ENCODE assay signal across 1 fruit fly cellular context in the genomic region with DNA sequence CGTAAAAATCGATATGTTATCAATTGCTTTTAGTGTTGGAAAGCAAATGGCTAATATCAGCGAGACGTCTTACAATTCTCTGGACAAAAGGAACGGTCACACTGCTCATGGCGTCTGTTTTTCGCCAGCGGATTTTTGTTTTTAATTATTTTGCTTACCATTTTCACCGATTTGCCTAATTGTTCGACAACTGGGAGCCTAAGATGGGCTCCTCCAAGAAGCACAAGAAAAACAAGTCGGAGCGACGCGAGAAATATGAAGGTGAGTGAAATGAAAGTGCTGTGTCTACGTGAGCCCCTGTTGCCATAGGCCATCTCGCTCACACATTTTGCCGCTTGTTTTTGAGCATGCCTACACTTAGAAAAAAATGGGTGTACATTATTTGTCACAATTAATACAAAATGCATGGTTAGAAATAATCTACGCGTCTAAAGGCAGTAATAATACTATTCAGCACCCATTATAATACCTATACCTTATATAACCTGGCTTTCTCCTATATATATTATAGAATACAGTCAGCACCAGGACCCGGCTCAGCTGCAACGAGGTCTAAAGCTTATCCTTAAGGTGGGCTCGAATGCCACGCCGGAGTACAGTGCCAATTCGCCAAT.
TF ChIP-seq lines count a peak whose summit lies in the region.

TSS of gene Brd7-9 (plus strand) at position 78 of the 614 bp plus-strand sequence.

TF ChIP-seq in whole organism, embryonic, 481 proteins besides CTCF, POLR2A, EP300 and RAD21 (continued from another document and continues in another):
- TF ChIP-seq sob (GFP tag; IDR thresholded peaks at IDR 0.05; lab: Robert Waterston, UW): peak; percentile 79
- TF ChIP-seq Hmx (GFP tag; optimal IDR thresholded peaks at IDR 0.05; lab: Kevin White, UChicago): peak; percentile 11
- TF ChIP-seq dm (GFP tag; optimal IDR thresholded peaks at IDR 0.05; lab: Kevin White, UChicago): peak; percentile 56
- TF ChIP-seq CG7556 (GFP tag; optimal IDR thresholded peaks at IDR 0.05; lab: Kevin White, UChicago): peak; percentile 78
- peak; percentile 56 for TF ChIP-seq Vsx1 (GFP tag; optimal IDR thresholded peaks at IDR 0.05; lab: Kevin White, UChicago)
- no peak for TF ChIP-seq CG7271 (tag; optimal IDR thresholded peaks at IDR 0.05; lab: Kevin White, UChicago)
- TF ChIP-seq toy (GFP tag; IDR thresholded peaks at IDR 0.05; lab: Robert Waterston, UW): peak; percentile 70
- peak; percentile 71 for TF ChIP-seq seq (GFP tag; IDR thresholded peaks at IDR 0.05; lab: Robert Waterston, UW)
- TF ChIP-seq Lim3 (GFP tag; IDR thresholded peaks at IDR 0.05; lab: Robert Waterston, UW): no peak
- peak; percentile 60 for TF ChIP-seq CG4730 (GFP tag; IDR thresholded peaks at IDR 0.05; lab: Robert Waterston, UW)
- TF ChIP-seq CG7357 (GFP tag; IDR thresholded peaks at IDR 0.05; lab: Robert Waterston, UW): peak; percentile 49; the same call in 1 of the 3 replicates
- peak; percentile 73 for TF ChIP-seq CG10979 (tag; optimal IDR thresholded peaks at IDR 0.05; lab: Kevin White, UChicago)
- no peak for TF ChIP-seq CG14965 (GFP tag; optimal IDR thresholded peaks at IDR 0.05; lab: Kevin White, UChicago; ENCODE audit: borderline replicate concordance)
- TF ChIP-seq kay (GFP tag; optimal IDR thresholded peaks at IDR 0.05; lab: Kevin White, UChicago): peak; percentile 44
- TF ChIP-seq Dip2 (GFP tag; IDR thresholded peaks at IDR 0.05; lab: Robert Waterston, UW): no peak
- TF ChIP-seq Ets65A (GFP tag; lab: Kevin White, UChicago): peak; percentile 89
- TF ChIP-seq hth (optimal IDR thresholded peaks at IDR 0.05; lab: Kevin White, UChicago): no peak
- no peak for TF ChIP-seq zen2 (GFP tag; IDR thresholded peaks at IDR 0.05; lab: Robert Waterston, UW; ENCODE audit: partially characterized antibody)
- peak; percentile 30; the same call in 1 of the 2 replicates for TF ChIP-seq ato (GFP tag; IDR thresholded peaks at IDR 0.05; lab: Robert Waterston, UW; ENCODE audit: partially characterized antibody)
- peak; percentile 71 for TF ChIP-seq CG10654 (GFP tag; optimal IDR thresholded peaks at IDR 0.05; lab: Kevin White, UChicago)
- TF ChIP-seq slou (GFP tag; optimal IDR thresholded peaks at IDR 0.05; lab: Kevin White, UChicago): peak; percentile 63
- no peak for TF ChIP-seq jigr1 (GFP tag; IDR thresholded peaks at IDR 0.05; lab: Robert Waterston, UW)
- TF ChIP-seq CG34422 (GFP tag; IDR thresholded peaks at IDR 0.05; lab: Robert Waterston, UW): peak; percentile 95
- peak; percentile 86 for TF ChIP-seq H2.0 (GFP tag; IDR thresholded peaks at IDR 0.05; lab: Robert Waterston, UW)
- peak; percentile 79 for TF ChIP-seq CG1603 (tag; optimal IDR thresholded peaks at IDR 0.05; lab: Kevin White, UChicago)
- TF ChIP-seq lov (optimal IDR thresholded peaks at IDR 0.05; lab: Kevin White, UChicago): no peak
- peak; percentile 74; the same call in 2 of the 3 replicates for TF ChIP-seq lov (GFP tag; IDR thresholded peaks at IDR 0.05; lab: Robert Waterston, UW)
- no peak for TF ChIP-seq Doc3 (GFP tag; IDR thresholded peaks at IDR 0.05; lab: Robert Waterston, UW; ENCODE audit: partially characterized antibody)
- no peak for TF ChIP-seq kni (GFP tag; optimal IDR thresholded peaks at IDR 0.05; lab: Kevin White, UChicago)
- TF ChIP-seq CG18262 (tag; optimal IDR thresholded peaks at IDR 0.05; lab: Kevin White, UChicago): peak; percentile 73
- TF ChIP-seq Lpt (GFP tag; optimal IDR thresholded peaks at IDR 0.05; lab: Kevin White, UChicago): no peak
- TF ChIP-seq tio (GFP tag; optimal IDR thresholded peaks at IDR 0.05; lab: Kevin White, UChicago): peak; percentile 56
- TF ChIP-seq pros (GFP tag; optimal IDR thresholded peaks at IDR 0.05; lab: Kevin White, UChicago): no peak
- peak; percentile 37; the same call in 1 of the 2 replicates for TF ChIP-seq Nf-YA (GFP tag; IDR thresholded peaks at IDR 0.05; lab: Robert Waterston, UW)
- peak; percentile 79; the same call in 2 of the 3 replicates for TF ChIP-seq Dbx (GFP tag; IDR thresholded peaks at IDR 0.05; lab: Robert Waterston, UW)
- TF ChIP-seq E2f2 (GFP tag; IDR thresholded peaks at IDR 0.05; lab: Robert Waterston, UW): peak; percentile 76
- TF ChIP-seq CG8290 (GFP tag; optimal IDR thresholded peaks at IDR 0.05; lab: Kevin White, UChicago): peak; percentile 48
- TF ChIP-seq CG8290 (tag; optimal IDR thresholded peaks at IDR 0.05; lab: Kevin White, UChicago): peak in 1 of 2 experiments; percentile 87
- TF ChIP-seq CG11093 (GFP tag; IDR thresholded peaks at IDR 0.05; lab: Robert Waterston, UW): peak; percentile 59; the same call in 1 of the 3 replicates
- peak; percentile 72; the same call in 1 of the 3 replicates for TF ChIP-seq CG3726 (GFP tag; IDR thresholded peaks at IDR 0.05; lab: Robert Waterston, UW)
- TF ChIP-seq pita (GFP tag; optimal IDR thresholded peaks at IDR 0.05; lab: Kevin White, UChicago): no peak
- TF ChIP-seq CG7786 (GFP tag; optimal IDR thresholded peaks at IDR 0.05; lab: Kevin White, UChicago): peak; percentile 28
- no peak for TF ChIP-seq pfk (GFP tag; optimal IDR thresholded peaks at IDR 0.05; lab: Kevin White, UChicago)
- TF ChIP-seq E2f1 (GFP tag; IDR thresholded peaks at IDR 0.05; lab: Robert Waterston, UW): peak; percentile 78
- peak; percentile 50 for TF ChIP-seq Scr (GFP tag; IDR thresholded peaks at IDR 0.05; lab: Robert Waterston, UW; ENCODE audit: partially characterized antibody)
- TF ChIP-seq ind (GFP tag; optimal IDR thresholded peaks at IDR 0.05; lab: Kevin White, UChicago): peak; percentile 73
- peak; percentile 74 for TF ChIP-seq HmgZ (tag; optimal IDR thresholded peaks at IDR 0.05; lab: Kevin White, UChicago)
- peak; percentile 59 for TF ChIP-seq D19B (GFP tag; optimal IDR thresholded peaks at IDR 0.05; lab: Kevin White, UChicago)
- TF ChIP-seq CG12769 (tag; optimal IDR thresholded peaks at IDR 0.05; lab: Kevin White, UChicago): peak; percentile 73
- peak; percentile 28 for TF ChIP-seq jing (GFP tag; optimal IDR thresholded peaks at IDR 0.05; lab: Kevin White, UChicago)
- TF ChIP-seq nerfin-2 (GFP tag; IDR thresholded peaks at IDR 0.05; lab: Robert Waterston, UW; ENCODE audit: partially characterized antibody): 0 out of 2 replicates have a peak, but pooled peaks have one; percentile 40
- peak; percentile 26 for TF ChIP-seq disco-r (GFP tag; optimal IDR thresholded peaks at IDR 0.05; lab: Kevin White, UChicago)
- TF ChIP-seq dan (GFP tag; IDR thresholded peaks at IDR 0.05; lab: Robert Waterston, UW): no peak
- TF ChIP-seq gsb-n (tag; optimal IDR thresholded peaks at IDR 0.05; lab: Kevin White, UChicago): peak; percentile 16
- TF ChIP-seq Jarid2 (GFP tag; optimal IDR thresholded peaks at IDR 0.05; lab: Kevin White, UChicago): peak; percentile 12
- TF ChIP-seq stc (GFP tag; IDR thresholded peaks at IDR 0.05; lab: Robert Waterston, UW): peak; percentile 83
- peak; percentile 50 for TF ChIP-seq danr (GFP tag; IDR thresholded peaks at IDR 0.05; lab: Robert Waterston, UW)
- TF ChIP-seq NC2β (GFP tag; optimal IDR thresholded peaks at IDR 0.05; lab: Kevin White, UChicago): peak; percentile 43
- TF ChIP-seq pho (GFP tag; optimal IDR thresholded peaks at IDR 0.05; lab: Kevin White, UChicago): peak; percentile 55
- peak; percentile 73 for TF ChIP-seq CG9932 (GFP tag; IDR thresholded peaks at IDR 0.05; lab: Robert Waterston, UW)
- no peak for TF ChIP-seq tx (GFP tag; optimal IDR thresholded peaks at IDR 0.05; lab: Kevin White, UChicago)
- TF ChIP-seq HmgD (GFP tag; optimal IDR thresholded peaks at IDR 0.05; lab: Kevin White, UChicago): no peak
- no peak for TF ChIP-seq TFAM (GFP tag; optimal IDR thresholded peaks at IDR 0.05; lab: Kevin White, UChicago)
- peak; percentile 5 for TF ChIP-seq run (tag; optimal IDR thresholded peaks at IDR 0.05; lab: Kevin White, UChicago)
- TF ChIP-seq nmo (GFP tag; optimal IDR thresholded peaks at IDR 0.05; lab: Kevin White, UChicago): peak; percentile 56
- no peak for TF ChIP-seq Doc2 (GFP tag; IDR thresholded peaks at IDR 0.05; lab: Robert Waterston, UW)
- TF ChIP-seq CG7745 (tag; optimal IDR thresholded peaks at IDR 0.05; lab: Kevin White, UChicago): no peak
- TF ChIP-seq CG15601 (tag; optimal IDR thresholded peaks at IDR 0.05; lab: Kevin White, UChicago): peak; percentile 37
- peak; percentile 36 for TF ChIP-seq Nf-YB (GFP tag; optimal IDR thresholded peaks at IDR 0.05; lab: Kevin White, UChicago)
- peak; percentile 52 for TF ChIP-seq Chrac-16 (GFP tag; optimal IDR thresholded peaks at IDR 0.05; lab: Kevin White, UChicago)
- peak; percentile 61 for TF ChIP-seq CG4820 (GFP tag; optimal IDR thresholded peaks at IDR 0.05; lab: Kevin White, UChicago)
- TF ChIP-seq eyg (GFP tag; optimal IDR thresholded peaks at IDR 0.05; lab: Kevin White, UChicago): peak; percentile 50
- TF ChIP-seq CG1024 (GFP tag; IDR thresholded peaks at IDR 0.05; lab: Robert Waterston, UW): 0 out of 2 replicates have a peak, but pooled peaks have one; percentile 28
- peak; percentile 79 for TF ChIP-seq PHDP (tag; optimal IDR thresholded peaks at IDR 0.05; lab: Kevin White, UChicago)
- no peak for TF ChIP-seq sqz (GFP tag; optimal IDR thresholded peaks at IDR 0.05; lab: Kevin White, UChicago)
- peak; percentile 52 for TF ChIP-seq Antp (GFP tag; optimal IDR thresholded peaks at IDR 0.05; lab: Kevin White, UChicago)
- peak; percentile 57 for TF ChIP-seq CG6765 (GFP tag; optimal IDR thresholded peaks at IDR 0.05; lab: Kevin White, UChicago)
- TF ChIP-seq row (GFP tag; IDR thresholded peaks at IDR 0.05; lab: Robert Waterston, UW): peak; percentile 65
- peak; percentile 82 for TF ChIP-seq dysf (GFP tag; IDR thresholded peaks at IDR 0.05; lab: Robert Waterston, UW)
- TF ChIP-seq ewg (GFP tag; optimal IDR thresholded peaks at IDR 0.05; lab: Kevin White, UChicago): peak; percentile 56
- TF ChIP-seq CG6654 (GFP tag; optimal IDR thresholded peaks at IDR 0.05; lab: Kevin White, UChicago): peak; percentile 18
- TF ChIP-seq CG31441 (GFP tag; IDR thresholded peaks at IDR 0.05; lab: Robert Waterston, UW): peak; percentile 64
- TF ChIP-seq ATbp (GFP tag; optimal IDR thresholded peaks at IDR 0.05; lab: Kevin White, UChicago): peak; percentile 79
- no peak for TF ChIP-seq gcm2 (GFP tag; optimal IDR thresholded peaks at IDR 0.05; lab: Kevin White, UChicago)
- TF ChIP-seq Hey (tag; optimal IDR thresholded peaks at IDR 0.05; lab: Kevin White, UChicago): no peak
- peak; percentile 51 for TF ChIP-seq pum (GFP tag; optimal IDR thresholded peaks at IDR 0.05; lab: Kevin White, UChicago)
- TF ChIP-seq CG12104 (GFP tag; optimal IDR thresholded peaks at IDR 0.05; lab: Kevin White, UChicago): peak; percentile 56
- TF ChIP-seq gce (GFP tag; IDR thresholded peaks at IDR 0.05; lab: Robert Waterston, UW): peak; percentile 70; the same call in 1 of the 3 replicates
- peak; percentile 8 for TF ChIP-seq HLH54F (GFP tag; optimal IDR thresholded peaks at IDR 0.05; lab: Kevin White, UChicago)
- TF ChIP-seq nom (GFP tag; optimal IDR thresholded peaks at IDR 0.05; lab: Kevin White, UChicago): no peak
- TF ChIP-seq Gug (GFP tag; IDR thresholded peaks at IDR 0.05; lab: Robert Waterston, UW): peak; percentile 46; the same call in 2 of the 4 replicates
- no peak for TF ChIP-seq twi (tag; optimal IDR thresholded peaks at IDR 0.05; lab: Kevin White, UChicago)
- TF ChIP-seq CG11247 (GFP tag; IDR thresholded peaks at IDR 0.05; lab: Robert Waterston, UW): peak; percentile 80
- TF ChIP-seq CG3281 (GFP tag; optimal IDR thresholded peaks at IDR 0.05; lab: Kevin White, UChicago): peak; percentile 85
- TF ChIP-seq fd64A (GFP tag; optimal IDR thresholded peaks at IDR 0.05; lab: Kevin White, UChicago): peak; percentile 57
- no peak for TF ChIP-seq zfh2 (GFP tag; optimal IDR thresholded peaks at IDR 0.05; lab: Kevin White, UChicago)
- peak; percentile 23 for TF ChIP-seq Dip3 (GFP tag; optimal IDR thresholded peaks at IDR 0.05; lab: Kevin White, UChicago)
- no peak for TF ChIP-seq D (optimal IDR thresholded peaks at IDR 0.05; lab: Kevin White, UChicago)
- TF ChIP-seq D (GFP tag; optimal IDR thresholded peaks at IDR 0.05; lab: Kevin White, UChicago): peak; percentile 61
- TF ChIP-seq Med (GFP tag; lab: Kevin White, UChicago): peak; percentile 93
- no peak for TF ChIP-seq crp (GFP tag; optimal IDR thresholded peaks at IDR 0.05; lab: Kevin White, UChicago)
- peak; percentile 77 for TF ChIP-seq CG14050 (GFP tag; IDR thresholded peaks at IDR 0.05; lab: Robert Waterston, UW)
- TF ChIP-seq CG12391 (tag; optimal IDR thresholded peaks at IDR 0.05; lab: Kevin White, UChicago): peak; percentile 75
- TF ChIP-seq CG9215 (GFP tag; IDR thresholded peaks at IDR 0.05; lab: Robert Waterston, UW): 0 out of 2 replicates have a peak, but pooled peaks have one; percentile 22
- peak; percentile 50 for TF ChIP-seq chif (GFP tag; optimal IDR thresholded peaks at IDR 0.05; lab: Kevin White, UChicago)
- TF ChIP-seq Hmr (GFP tag; optimal IDR thresholded peaks at IDR 0.05; lab: Kevin White, UChicago): peak; percentile 73
- peak; percentile 88 for TF ChIP-seq stwl (tag; optimal IDR thresholded peaks at IDR 0.05; lab: Kevin White, UChicago)
- TF ChIP-seq tap (tag; optimal IDR thresholded peaks at IDR 0.05; lab: Kevin White, UChicago): peak; percentile 50
- TF ChIP-seq CG6689 (GFP tag; IDR thresholded peaks at IDR 0.05; lab: Robert Waterston, UW): peak; percentile 71
- TF ChIP-seq MESR4 (GFP tag; optimal IDR thresholded peaks at IDR 0.05; lab: Kevin White, UChicago): peak; percentile 98
- TF ChIP-seq Six4 (GFP tag; optimal IDR thresholded peaks at IDR 0.05; lab: Kevin White, UChicago): peak; percentile 48
- TF ChIP-seq onecut (GFP tag; IDR thresholded peaks at IDR 0.05; lab: Robert Waterston, UW): peak; percentile 73
- peak; percentile 64 for TF ChIP-seq mam (GFP tag; optimal IDR thresholded peaks at IDR 0.05; lab: Kevin White, UChicago)
- peak; percentile 63 for TF ChIP-seq odd (GFP tag; optimal IDR thresholded peaks at IDR 0.05; lab: Kevin White, UChicago)
- peak; percentile 39 for TF ChIP-seq CG9609 (GFP tag; optimal IDR thresholded peaks at IDR 0.05; lab: Kevin White, UChicago)
- peak; percentile 50; the same call in 1 of the 2 replicates for TF ChIP-seq Rx (GFP tag; IDR thresholded peaks at IDR 0.05; lab: Robert Waterston, UW)
- peak; percentile 0 for TF ChIP-seq fd3F (GFP tag; optimal IDR thresholded peaks at IDR 0.05; lab: Kevin White, UChicago)
- TF ChIP-seq NFAT (GFP tag; IDR thresholded peaks at IDR 0.05; lab: Robert Waterston, UW): peak; percentile 84
- TF ChIP-seq dmrt99B (tag; optimal IDR thresholded peaks at IDR 0.05; lab: Kevin White, UChicago): peak; percentile 79
- peak; percentile 37 for TF ChIP-seq Dek (tag; optimal IDR thresholded peaks at IDR 0.05; lab: Kevin White, UChicago)
- peak; percentile 63; the same call in 1 of the 3 replicates for TF ChIP-seq C15 (GFP tag; IDR thresholded peaks at IDR 0.05; lab: Robert Waterston, UW)
- TF ChIP-seq nerfin-1 (tag; optimal IDR thresholded peaks at IDR 0.05; lab: Kevin White, UChicago): peak; percentile 28
- no peak for TF ChIP-seq Tbp (GFP tag; optimal IDR thresholded peaks at IDR 0.05; lab: Kevin White, UChicago)
